Fruit fly (Drosophila melanogaster): ENCODE results near the gene Pak.

Pak gene

DNA sequence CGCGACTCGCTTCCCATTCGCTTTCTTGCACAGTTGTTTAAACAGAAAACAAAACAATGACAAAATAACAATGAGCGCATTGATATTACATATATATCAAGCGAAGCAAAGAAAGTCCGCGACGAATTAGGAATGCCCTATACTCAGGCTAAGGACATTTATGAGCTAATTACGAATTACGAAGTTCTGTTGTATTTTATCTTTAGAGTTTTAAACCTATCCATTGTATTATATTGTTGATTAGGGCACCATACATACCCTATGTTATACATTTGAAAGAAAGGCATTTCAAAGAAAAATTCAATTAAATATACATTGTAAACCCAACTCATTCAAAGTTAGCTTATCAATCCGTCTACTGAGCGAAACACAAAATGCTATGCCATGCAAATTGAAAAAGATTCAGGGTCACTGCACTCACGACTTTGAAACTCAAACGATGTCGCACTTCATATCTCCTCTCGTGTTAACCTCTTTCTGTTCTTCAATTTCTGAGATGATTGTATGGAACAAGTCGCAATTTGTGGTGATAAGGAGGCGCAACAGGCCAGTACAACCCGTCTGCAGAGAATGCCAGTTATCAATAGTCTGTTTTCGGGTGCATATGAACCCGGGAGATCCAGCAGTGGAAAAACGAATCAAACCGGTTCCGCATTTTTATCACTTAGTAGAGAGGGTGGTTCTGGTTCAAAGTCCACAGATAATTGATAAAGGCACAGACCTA is 45.0 kb downstream of the Pak start:
- TF ChIP-seq insv (optimal IDR thresholded peaks at IDR 0.05): no peak
- TF ChIP-seq Sin3A (optimal IDR thresholded peaks at IDR 0.05): no peak
- no peak for TF ChIP-seq ttk (optimal IDR thresholded peaks at IDR 0.05)
- no peak for TF ChIP-seq psq (optimal IDR thresholded peaks at IDR 0.05)
- TF ChIP-seq h (optimal IDR thresholded peaks at IDR 0.05): no peak
- no peak for TF ChIP-seq Myc (optimal IDR thresholded peaks at IDR 0.05)

DNA sequence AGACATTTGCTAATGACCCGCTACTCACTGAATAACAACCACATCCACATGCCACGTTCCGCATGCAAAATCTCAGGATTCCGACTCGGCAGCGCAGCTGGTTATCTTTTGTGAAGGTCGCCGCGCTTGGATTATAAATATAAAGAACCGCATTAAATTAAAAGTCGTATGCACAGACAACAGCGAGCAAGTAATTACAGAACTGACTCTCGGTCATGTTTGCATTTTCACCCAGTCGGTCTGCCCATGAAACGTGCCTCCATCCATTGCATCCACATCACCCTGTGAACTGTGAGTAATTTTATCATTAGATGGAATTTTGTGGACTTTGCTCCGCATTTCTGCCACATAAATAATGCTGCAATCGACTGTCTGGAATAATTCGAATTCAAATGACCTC is 45.9 kb downstream of the Pak start:
- no peak for TF ChIP-seq psq (optimal IDR thresholded peaks at IDR 0.05)
- TF ChIP-seq h (optimal IDR thresholded peaks at IDR 0.05): no peak
- no peak for TF ChIP-seq insv (optimal IDR thresholded peaks at IDR 0.05)
- no peak for TF ChIP-seq Myc (optimal IDR thresholded peaks at IDR 0.05)
- TF ChIP-seq Sin3A (optimal IDR thresholded peaks at IDR 0.05): no peak
- TF ChIP-seq ttk (optimal IDR thresholded peaks at IDR 0.05): no peak

DNA sequence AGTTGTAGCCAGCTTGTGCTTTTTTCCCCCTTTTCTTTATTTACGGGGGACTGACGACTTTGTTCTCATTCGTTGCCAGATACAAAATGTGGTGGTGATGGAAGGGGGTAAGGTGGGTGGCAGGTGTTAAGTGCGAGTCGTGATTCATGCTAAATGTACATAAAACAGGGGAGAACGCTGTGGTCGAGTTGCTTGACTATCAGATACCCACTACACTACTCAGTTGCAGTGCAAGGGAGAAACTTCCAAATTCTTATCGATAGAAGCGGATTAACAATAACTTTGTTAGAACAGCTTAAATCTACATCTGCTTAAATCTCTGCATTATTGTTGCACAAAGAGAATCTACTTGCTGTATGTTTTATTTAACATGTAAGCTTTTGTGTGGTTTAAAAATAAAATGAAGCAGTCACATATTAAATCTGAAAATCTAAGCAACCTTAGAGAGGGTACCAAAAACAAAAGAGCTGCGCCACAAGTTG is 47.0 kb downstream of the Pak start:
- TF ChIP-seq insv (optimal IDR thresholded peaks at IDR 0.05) (no peak), ttk (optimal IDR thresholded peaks at IDR 0.05) (no peak), h (optimal IDR thresholded peaks at IDR 0.05) (no peak), psq (optimal IDR thresholded peaks at IDR 0.05) (no peak), Sin3A (optimal IDR thresholded peaks at IDR 0.05) (no peak), Myc (optimal IDR thresholded peaks at IDR 0.05) (no peak)

DNA sequence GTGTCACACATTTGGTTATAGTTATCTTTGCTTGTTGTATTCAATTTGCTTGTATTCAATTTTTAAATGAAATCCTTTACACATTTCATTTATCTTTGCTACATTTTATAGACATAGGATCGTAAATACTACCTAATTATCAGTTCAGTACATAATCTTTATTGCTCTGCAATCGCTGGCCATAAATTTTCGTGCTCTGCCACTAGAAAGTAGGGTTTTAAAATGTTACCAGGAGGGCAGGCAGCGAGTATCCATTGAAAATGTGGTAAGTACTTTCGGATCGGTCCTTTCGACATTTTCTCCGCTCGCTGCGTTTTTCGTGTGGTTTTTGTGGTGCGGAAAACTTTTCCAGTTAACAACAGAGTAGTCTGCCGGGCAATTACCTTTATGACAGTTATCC is 48.6 kb downstream of the Pak start:
- TF ChIP-seq Sin3A (optimal IDR thresholded peaks at IDR 0.05) (no peak), Myc (optimal IDR thresholded peaks at IDR 0.05) (no peak), ttk (optimal IDR thresholded peaks at IDR 0.05) (no peak), h (optimal IDR thresholded peaks at IDR 0.05) (no peak), psq (optimal IDR thresholded peaks at IDR 0.05) (no peak), insv (optimal IDR thresholded peaks at IDR 0.05) (no peak)

DNA sequence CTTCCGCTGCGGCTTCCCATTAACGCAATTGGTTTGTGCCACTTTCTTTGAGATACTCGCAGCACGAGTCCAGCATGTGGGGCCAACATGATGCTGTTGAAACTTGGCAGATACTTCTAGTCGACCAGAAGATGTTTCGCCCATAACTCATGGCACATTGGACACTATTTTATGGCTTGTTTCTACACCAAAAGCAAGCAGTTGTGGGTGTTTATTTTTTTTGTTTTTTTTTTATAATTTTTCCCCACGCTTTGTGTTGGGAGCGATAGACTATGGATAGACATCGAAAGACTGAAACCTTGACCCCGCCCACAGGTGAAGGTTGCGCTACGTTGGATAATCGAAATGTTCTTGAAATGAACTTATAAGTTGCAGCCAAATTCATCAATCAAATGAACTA is 49.1 kb downstream of the Pak start:
- no peak for TF ChIP-seq ttk (optimal IDR thresholded peaks at IDR 0.05)
- no peak for TF ChIP-seq h (optimal IDR thresholded peaks at IDR 0.05)
- TF ChIP-seq Myc (optimal IDR thresholded peaks at IDR 0.05): no peak
- TF ChIP-seq insv (optimal IDR thresholded peaks at IDR 0.05): no peak
- TF ChIP-seq Sin3A (optimal IDR thresholded peaks at IDR 0.05): no peak
- TF ChIP-seq psq (optimal IDR thresholded peaks at IDR 0.05): no peak

DNA sequence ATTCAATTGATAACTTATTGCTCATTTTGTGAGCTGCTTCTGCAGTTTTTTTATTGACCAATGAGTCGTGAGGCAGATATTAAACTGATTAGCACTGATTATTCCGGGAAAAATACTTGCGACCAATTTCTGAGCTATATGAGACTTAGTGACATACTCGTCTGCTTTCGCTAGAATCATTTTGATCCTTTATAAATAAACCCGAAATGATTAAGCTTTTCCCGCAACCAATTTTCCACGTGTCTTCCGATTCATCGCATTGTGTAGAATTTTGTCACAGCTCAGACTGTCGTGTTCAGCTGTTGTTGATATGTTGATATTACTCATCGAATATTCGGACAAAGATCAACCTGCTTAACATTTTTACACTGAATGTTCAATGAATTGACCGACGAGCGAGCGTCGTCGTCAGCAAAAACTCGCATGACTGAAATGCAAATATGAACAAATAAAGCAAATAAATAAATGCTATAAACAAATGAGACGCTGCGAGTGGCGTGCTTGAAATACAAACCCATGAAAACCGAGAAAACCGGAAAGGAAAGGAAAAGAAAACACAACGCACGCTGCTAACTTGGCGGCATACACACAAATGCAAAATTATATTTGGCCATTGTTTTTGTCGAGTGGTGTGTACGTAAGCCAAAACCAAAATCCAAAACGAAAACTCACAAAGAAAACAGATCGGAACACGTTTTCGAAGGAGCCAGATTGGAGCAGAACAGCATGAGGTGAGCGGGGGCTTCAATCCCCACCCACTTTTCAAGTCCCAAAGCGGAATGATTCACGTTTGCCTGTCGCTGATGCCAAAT is 50.2 kb downstream of the Pak start:
- TF ChIP-seq ttk (optimal IDR thresholded peaks at IDR 0.05) (no peak), h (optimal IDR thresholded peaks at IDR 0.05) (no peak), Sin3A (optimal IDR thresholded peaks at IDR 0.05) (no peak), Myc (optimal IDR thresholded peaks at IDR 0.05) (no peak)

DNA sequence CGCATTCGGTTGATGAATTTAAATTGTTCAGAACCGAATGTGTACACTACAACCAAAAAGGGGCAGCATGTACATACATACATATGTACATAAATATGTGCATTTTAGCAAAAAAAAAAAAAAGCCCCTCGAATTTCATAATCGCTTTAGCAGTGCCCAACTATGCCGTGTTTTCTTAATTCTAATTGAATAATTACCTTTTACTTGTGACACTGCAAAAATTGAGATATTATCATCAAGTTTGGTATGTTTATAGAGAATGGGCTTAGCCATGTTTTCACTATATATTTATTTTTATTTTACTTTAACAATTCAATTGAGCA is 50.8 kb downstream of the Pak start:
- no peak for TF ChIP-seq psq (optimal IDR thresholded peaks at IDR 0.05)
- TF ChIP-seq h (optimal IDR thresholded peaks at IDR 0.05): no peak
- no peak for TF ChIP-seq Sin3A (optimal IDR thresholded peaks at IDR 0.05)
- TF ChIP-seq ttk (optimal IDR thresholded peaks at IDR 0.05): no peak
- no peak for TF ChIP-seq Myc (optimal IDR thresholded peaks at IDR 0.05)

DNA sequence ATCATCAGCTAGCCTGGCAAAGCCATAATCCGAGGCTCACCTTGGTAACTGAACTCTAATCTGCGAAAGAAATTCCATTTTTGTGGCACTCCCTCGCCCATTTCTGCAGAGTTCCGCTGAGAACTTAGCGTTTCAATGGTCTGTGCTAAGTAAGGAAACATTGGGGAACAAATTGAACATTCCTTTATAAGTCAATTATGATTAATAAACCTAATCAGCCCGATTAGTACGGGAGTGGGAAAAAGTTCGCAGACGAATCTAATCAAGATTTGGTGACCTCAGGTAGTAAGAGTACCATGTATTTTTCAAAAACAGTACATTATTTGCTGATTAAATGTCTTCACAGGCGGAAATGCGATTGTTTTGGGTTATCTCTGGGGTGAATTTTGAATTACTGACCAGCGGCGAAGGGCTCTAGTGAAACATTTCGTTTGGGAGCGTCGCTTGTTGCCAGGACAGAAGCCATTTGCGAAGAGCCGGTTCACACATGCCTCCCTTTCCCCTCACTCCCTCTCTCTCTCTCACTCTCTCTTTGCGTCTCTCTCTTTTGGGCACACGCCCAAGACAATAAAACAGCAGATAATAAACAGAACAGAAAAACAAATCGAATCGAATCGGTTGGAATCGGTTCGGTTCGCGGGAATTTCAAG is 52.0 kb downstream of the Pak start:
- TF ChIP-seq h (optimal IDR thresholded peaks at IDR 0.05): no peak
- no peak for TF ChIP-seq psq (optimal IDR thresholded peaks at IDR 0.05)
- TF ChIP-seq ttk (optimal IDR thresholded peaks at IDR 0.05): no peak
- TF ChIP-seq insv (optimal IDR thresholded peaks at IDR 0.05): no peak
- no peak for TF ChIP-seq Myc (optimal IDR thresholded peaks at IDR 0.05)
- TF ChIP-seq Sin3A (optimal IDR thresholded peaks at IDR 0.05): no peak

DNA sequence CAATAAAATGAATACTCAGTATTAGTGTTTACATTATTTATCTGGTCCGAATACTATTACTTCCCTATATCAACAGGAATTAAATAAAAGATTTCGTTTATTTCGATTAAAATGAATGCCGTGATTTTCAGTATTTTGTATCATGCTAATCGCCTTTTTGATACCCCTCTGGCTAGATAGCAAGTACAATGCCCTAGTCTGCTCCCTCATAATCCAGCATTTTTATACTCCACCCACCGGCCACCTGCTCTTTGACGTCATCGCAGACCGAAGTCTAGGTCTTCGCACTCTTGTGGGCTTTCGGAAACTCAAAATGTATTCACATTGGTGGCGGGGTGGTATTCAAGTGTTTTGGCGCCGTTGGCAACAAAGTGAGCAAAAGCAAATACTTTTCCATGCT is 53.0 kb downstream of the Pak start:
- TF ChIP-seq psq (optimal IDR thresholded peaks at IDR 0.05) (no peak), ttk (optimal IDR thresholded peaks at IDR 0.05) (no peak), Myc (optimal IDR thresholded peaks at IDR 0.05) (no peak), insv (optimal IDR thresholded peaks at IDR 0.05) (no peak), Sin3A (optimal IDR thresholded peaks at IDR 0.05) (no peak), h (optimal IDR thresholded peaks at IDR 0.05) (no peak)

DNA sequence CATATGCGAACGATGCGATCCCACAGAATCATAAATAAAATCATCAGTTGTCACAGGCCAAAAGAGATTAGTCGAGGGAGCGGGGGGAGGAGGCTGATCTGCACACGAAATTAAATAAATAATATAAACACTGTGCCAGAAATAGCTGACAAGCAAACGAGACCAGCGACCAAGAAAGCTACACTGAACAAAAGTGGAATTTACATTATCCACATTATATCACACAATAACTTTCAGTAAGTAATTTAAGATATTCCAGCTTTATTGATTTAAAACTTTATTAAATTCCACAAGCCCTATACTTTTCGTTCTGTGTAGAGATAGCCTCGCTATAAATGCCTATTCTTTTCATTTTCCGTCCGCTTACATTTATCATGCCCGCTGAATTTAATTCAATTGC is 53.5 kb downstream of the Pak start:
- TF ChIP-seq Myc (optimal IDR thresholded peaks at IDR 0.05): no peak
- no peak for TF ChIP-seq insv (optimal IDR thresholded peaks at IDR 0.05)
- TF ChIP-seq Sin3A (optimal IDR thresholded peaks at IDR 0.05): no peak
- no peak for TF ChIP-seq h (optimal IDR thresholded peaks at IDR 0.05)
- TF ChIP-seq ttk (optimal IDR thresholded peaks at IDR 0.05): no peak
- TF ChIP-seq psq (optimal IDR thresholded peaks at IDR 0.05): no peak

DNA sequence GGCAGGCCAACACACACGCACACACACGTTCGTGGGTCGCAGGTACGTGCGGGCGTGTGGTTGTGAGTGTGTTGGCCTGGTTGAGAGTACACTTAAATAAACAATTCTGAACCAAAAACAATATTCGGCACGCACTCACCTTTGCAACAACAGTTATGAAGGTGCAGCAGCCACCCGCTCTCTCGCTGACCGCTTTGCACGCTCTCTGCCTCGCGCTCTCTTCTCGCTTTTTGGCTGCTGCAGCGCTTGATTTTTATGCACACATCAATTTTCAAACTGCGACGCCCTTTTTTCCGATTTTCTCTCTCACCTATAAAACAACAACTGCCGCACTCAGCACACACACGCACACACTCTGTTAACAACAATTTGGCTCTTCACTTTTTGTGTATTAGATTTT is 54.5 kb downstream of the Pak start:
- no peak for TF ChIP-seq h (optimal IDR thresholded peaks at IDR 0.05)

Data from Kc167 (cell line).